Fruit fly (Drosophila melanogaster) whole organism, embryonic: ENCODE results near the gene CG46310.

Experiments
- CG10147 ChIP-seq: fragments of 200-800 bp; sonication (Bioruptor generic); optimal IDR thresholded peaks from 2 replicates; lab custom pipeline; 2019; ENCODE audit warnings: missing biosample characterization, mild to moderate bottlenecking, missing genetic modification characterization, moderate library complexity
- CG10321 ChIP-seq: fragments of 200-800 bp; sonication (Bioruptor generic); IDR thresholded peaks from 2 replicates; pipeline ENCODE4 v1.3.6; 2022; ENCODE audit warnings: missing biosample characterization, missing genetic modification characterization
- CG11247 ChIP-seq: fragments of 200-800 bp; sonication (Bioruptor generic); IDR thresholded peaks from 2 replicates; pipeline ENCODE4 v1.3.6; 2022; ENCODE audit warnings: missing biosample characterization, missing genetic modification characterization
- CG11398 ChIP-seq: fragments of 200-800 bp; sonication (Bioruptor generic); optimal IDR thresholded peaks from 2 replicates; lab custom pipeline; 2016; ENCODE audit warnings: missing biosample characterization, missing genetic modification characterization
- CG13296 ChIP-seq: fragments of 200-800 bp; sonication (Bioruptor generic); optimal IDR thresholded peaks from 3 replicates; lab custom pipeline; 2018; ENCODE audit warnings: missing biosample characterization, mild to moderate bottlenecking, missing genetic modification characterization
- CG17361 ChIP-seq: fragments of 200-800 bp; sonication (Bioruptor generic); IDR thresholded peaks from 3 replicates; pipeline ENCODE4 v1.3.6; 2022; ENCODE audit warnings: missing biosample characterization, missing genetic modification characterization
- CG2120 ChIP-seq: fragments of 200-800 bp; sonication (Bioruptor generic); optimal IDR thresholded peaks from 3 replicates; lab custom pipeline; 2016; ENCODE audit warnings: missing biosample characterization, missing genetic modification characterization
- CG30403 ChIP-seq: fragments of 200-800 bp; sonication (Bioruptor generic); optimal IDR thresholded peaks from 3 replicates; lab custom pipeline; 2016; ENCODE audit warnings: missing biosample characterization, missing genetic modification characterization
- CG3281 ChIP-seq: fragments of 200-800 bp; sonication (Bioruptor generic); optimal IDR thresholded peaks from 3 replicates; lab custom pipeline; 2017; ENCODE audit warnings: missing biosample characterization, mild to moderate bottlenecking, missing genetic modification characterization
- CG3407 ChIP-seq: fragments of 200-800 bp; sonication (Bioruptor generic); optimal IDR thresholded peaks from 2 replicates; lab custom pipeline; 2018; ENCODE audit warnings: missing biosample characterization, mild to moderate bottlenecking, missing genetic modification characterization
- CG43689 ChIP-seq: fragments of 200-800 bp; sonication (Bioruptor generic); IDR thresholded peaks from 2 replicates; pipeline ENCODE4 v1.3.6; 2022; ENCODE audit warnings: missing biosample characterization, missing genetic modification characterization
- CG6272 ChIP-seq: fragments of 200-800 bp; sonication (Bioruptor generic); IDR thresholded peaks from 2 replicates; pipeline ENCODE4 v1.3.6; 2022; ENCODE audit warnings: missing biosample characterization, missing genetic modification characterization
- CG7963 ChIP-seq: fragments of 200-800 bp; sonication (Bioruptor generic); IDR thresholded peaks from 3 replicates; pipeline ENCODE4 v1.3.6; 2022; ENCODE audit warnings: missing biosample characterization, missing genetic modification characterization; ENCODE audit not compliant: partially characterized antibody
- CG8388 ChIP-seq: fragments of 200-800 bp; sonication (Bioruptor generic); optimal IDR thresholded peaks from 2 replicates; lab custom pipeline; 2019; ENCODE audit warnings: missing biosample characterization, mild to moderate bottlenecking, missing genetic modification characterization, moderate library complexity
- CG9797 ChIP-seq: fragments of 200-800 bp; sonication (Bioruptor generic); optimal IDR thresholded peaks from 3 replicates; lab custom pipeline; 2018; ENCODE audit warnings: missing biosample characterization, mild to moderate bottlenecking, missing genetic modification characterization
- CHES-1-like ChIP-seq: fragments of 200-800 bp; sonication (Bioruptor generic); optimal IDR thresholded peaks from 2 replicates; lab custom pipeline; 2016; ENCODE audit warnings: missing biosample characterization, missing genetic modification characterization
- D ChIP-seq, 2 experiments: fragments of 200-800 bp in 1 of 2; fragments of >200 bp in 1 of 2; sonication (Bioruptor generic) in 1 of 2; optimal IDR thresholded peaks; 2 replicates in 1 of 2; 3 replicates in 1 of 2; lab custom pipeline; 2017; ENCODE audit warnings: mild to moderate bottlenecking in 1 of 2, missing biosample characterization in 1 of 2, missing genetic modification characterization in 1 of 2, missing genetic modification reagents in 1 of 2
- Dip3 ChIP-seq: fragments of 200-800 bp; sonication (Bioruptor generic); optimal IDR thresholded peaks from 3 replicates; lab custom pipeline; 2016; ENCODE audit warnings: missing biosample characterization, missing genetic modification characterization
- Eip74EF ChIP-seq, 2 experiments: fragments of 200-800 bp in 1 of 2; fragments of >200 bp in 1 of 2; sonication (Bioruptor generic) in 1 of 2; optimal IDR thresholded peaks; 2 replicates each; lab custom pipeline; 2017 to 2019; ENCODE audit warnings: missing biosample characterization in 2 of 2, missing genetic modification characterization in 2 of 2, mild to moderate bottlenecking in 1 of 2, moderate library complexity in 1 of 2
- Fer1 ChIP-seq: fragments of 200-800 bp; sonication (Bioruptor generic); optimal IDR thresholded peaks from 2 replicates; lab custom pipeline; 2017; ENCODE audit warnings: missing biosample characterization, mild to moderate bottlenecking, missing genetic modification characterization
- HHEX ChIP-seq: fragments of 200-800 bp; sonication (Bioruptor generic); optimal IDR thresholded peaks from 3 replicates; lab custom pipeline; 2017; ENCODE audit warnings: missing biosample characterization, mild to moderate bottlenecking, missing genetic modification characterization, missing genetic modification reagents
- HLH54F ChIP-seq: fragments of 200-800 bp; sonication (Bioruptor generic); optimal IDR thresholded peaks from 3 replicates; lab custom pipeline; 2016; ENCODE audit warnings: missing biosample characterization, missing genetic modification characterization
- Hr39 ChIP-seq: fragments of >200 bp; optimal IDR thresholded peaks from 2 replicates; lab custom pipeline; 2017
- Hsf ChIP-seq: fragments of 200-800 bp; sonication (Bioruptor generic); optimal IDR thresholded peaks from 3 replicates; lab custom pipeline; 2016; ENCODE audit warnings: missing biosample characterization, missing genetic modification characterization
- Kr ChIP-seq: fragments of 200-800 bp; sonication (Bioruptor generic); optimal IDR thresholded peaks from 2 replicates; lab custom pipeline; 2017; ENCODE audit warnings: missing biosample characterization, mild to moderate bottlenecking, missing genetic modification characterization
- MBD-R2 ChIP-seq: fragments of 200-800 bp; sonication (Bioruptor generic); IDR thresholded peaks from 2 replicates; pipeline ENCODE4 v1.3.6; 2022; ENCODE audit warnings: missing biosample characterization, missing genetic modification characterization
- Myb ChIP-seq: fragments of 200-800 bp; sonication (Bioruptor generic); optimal IDR thresholded peaks from 2 replicates; lab custom pipeline; 2016; ENCODE audit warnings: missing biosample characterization, missing genetic modification characterization
- Trl ChIP-seq, 3 experiments: fragments of >200 bp in 2 of 3; fragments of 200-800 bp in 1 of 3; sonication (Bioruptor generic) in 1 of 3; optimal IDR thresholded peaks; 2 replicates in 1 of 3; 3 replicates in 2 of 3; lab custom pipeline; 2016 to 2017; ENCODE audit warnings: missing biosample characterization in 1 of 3, missing genetic modification characterization in 1 of 3
- bbx ChIP-seq: fragments of 200-800 bp; sonication (Bioruptor generic); IDR thresholded peaks from 2 replicates; pipeline ENCODE4 v1.3.6; 2022; ENCODE audit warnings: missing biosample characterization, missing genetic modification characterization; ENCODE audit not compliant: partially characterized antibody
- caup ChIP-seq: fragments of 200-800 bp; sonication (Bioruptor generic); optimal IDR thresholded peaks from 3 replicates; lab custom pipeline; 2017; ENCODE audit warnings: missing biosample characterization, mild to moderate bottlenecking, missing genetic modification characterization, moderate library complexity; ENCODE audit not compliant: severe bottlenecking
- chinmo ChIP-seq: fragments of 200-800 bp; sonication (Bioruptor generic); IDR thresholded peaks from 4 replicates; pipeline ENCODE4 v1.3.6; 2022; ENCODE audit warnings: missing biosample characterization, missing genetic modification characterization; ENCODE audit not compliant: partially characterized antibody
- croc ChIP-seq: fragments of 200-800 bp; sonication (Bioruptor generic); conservative IDR thresholded peaks from 3 replicates; pipeline ENCODE4 v1.3.6; 2022; ENCODE audit warnings: missing biosample characterization, missing genetic modification characterization
- dmrt99B ChIP-seq: fragments of 200-800 bp; sonication (Bioruptor generic); optimal IDR thresholded peaks from 2 replicates; lab custom pipeline; 2018; ENCODE audit warnings: missing biosample characterization, mild to moderate bottlenecking, missing genetic modification characterization, moderate library complexity
- ewg ChIP-seq: fragments of 200-800 bp; sonication (Bioruptor generic); optimal IDR thresholded peaks from 3 replicates; lab custom pipeline; 2017; ENCODE audit warnings: mild to moderate bottlenecking, missing biosample characterization, missing genetic modification reagents, missing genetic modification characterization
- gce ChIP-seq: fragments of 200-800 bp; sonication (Bioruptor generic); IDR thresholded peaks from 3 replicates; pipeline ENCODE4 v1.3.6; 2022; ENCODE audit warnings: missing biosample characterization, missing genetic modification characterization
- mld ChIP-seq: fragments of 200-800 bp; sonication (Bioruptor generic); IDR thresholded peaks from 3 replicates; pipeline ENCODE4 v1.3.6; 2022; ENCODE audit warnings: missing biosample characterization, missing genetic modification characterization; ENCODE audit not compliant: partially characterized antibody
- pb ChIP-seq: fragments of 200-800 bp; sonication (Bioruptor generic); optimal IDR thresholded peaks from 3 replicates; lab custom pipeline; 2016; ENCODE audit warnings: missing biosample characterization, missing genetic modification characterization
- pnt ChIP-seq: fragments of 200-800 bp; sonication (Bioruptor generic); optimal IDR thresholded peaks from 3 replicates; lab custom pipeline; 2016; ENCODE audit warnings: missing biosample characterization, missing genetic modification characterization
- pros ChIP-seq: fragments of 200-800 bp; sonication (Bioruptor generic); optimal IDR thresholded peaks from 3 replicates; lab custom pipeline; 2019; ENCODE audit warnings: missing biosample characterization, mild to moderate bottlenecking, missing genetic modification characterization, moderate library complexity
- ranshi ChIP-seq: fragments of 200-800 bp; sonication (Bioruptor generic); IDR thresholded peaks from 2 replicates; pipeline ENCODE4 v1.3.6; 2022; ENCODE audit warnings: missing biosample characterization, missing genetic modification characterization
- run ChIP-seq: fragments of 200-800 bp; sonication (Bioruptor generic); optimal IDR thresholded peaks from 3 replicates; lab custom pipeline; 2018; ENCODE audit warnings: missing biosample characterization, mild to moderate bottlenecking, missing genetic modification characterization
- sd ChIP-seq: fragments of 200-800 bp; sonication (Bioruptor generic); optimal IDR thresholded peaks from 3 replicates; lab custom pipeline; 2018; ENCODE audit warnings: missing biosample characterization, mild to moderate bottlenecking, missing genetic modification characterization, moderate library complexity
- sens-2 ChIP-seq: fragments of 200-800 bp; sonication (Bioruptor generic); IDR thresholded peaks from 2 replicates; pipeline ENCODE4 v1.3.6; 2022; ENCODE audit warnings: missing biosample characterization, missing genetic modification characterization
- shn ChIP-seq: fragments of 200-800 bp; sonication (Bioruptor generic); optimal IDR thresholded peaks from 3 replicates; lab custom pipeline; 2016; ENCODE audit warnings: missing biosample characterization, missing genetic modification characterization
- sim ChIP-seq: fragments of 200-800 bp; sonication (Bioruptor generic); IDR thresholded peaks from 2 replicates; pipeline ENCODE4 v1.3.6; 2022; ENCODE audit warnings: missing biosample characterization, missing genetic modification characterization
- stwl ChIP-seq: fragments of 200-800 bp; sonication (Bioruptor generic); optimal IDR thresholded peaks from 3 replicates; lab custom pipeline; 2018; ENCODE audit warnings: missing biosample characterization, mild to moderate bottlenecking, missing genetic modification characterization, moderate library complexity
- tin ChIP-seq: fragments of 200-800 bp; sonication (Bioruptor generic); optimal IDR thresholded peaks from 3 replicates; lab custom pipeline; 2016; ENCODE audit warnings: missing biosample characterization, missing genetic modification characterization
- wdn ChIP-seq: fragments of 200-800 bp; sonication (Bioruptor generic); IDR thresholded peaks from 2 replicates; pipeline ENCODE4 v1.3.6; 2022; ENCODE audit warnings: missing biosample characterization, missing genetic modification characterization
- zf30C ChIP-seq: fragments of 200-800 bp; sonication (Bioruptor generic); optimal IDR thresholded peaks from 3 replicates; lab custom pipeline; 2018; ENCODE audit warnings: missing biosample characterization, mild to moderate bottlenecking, missing genetic modification characterization

The CG46310 gene

DNA sequence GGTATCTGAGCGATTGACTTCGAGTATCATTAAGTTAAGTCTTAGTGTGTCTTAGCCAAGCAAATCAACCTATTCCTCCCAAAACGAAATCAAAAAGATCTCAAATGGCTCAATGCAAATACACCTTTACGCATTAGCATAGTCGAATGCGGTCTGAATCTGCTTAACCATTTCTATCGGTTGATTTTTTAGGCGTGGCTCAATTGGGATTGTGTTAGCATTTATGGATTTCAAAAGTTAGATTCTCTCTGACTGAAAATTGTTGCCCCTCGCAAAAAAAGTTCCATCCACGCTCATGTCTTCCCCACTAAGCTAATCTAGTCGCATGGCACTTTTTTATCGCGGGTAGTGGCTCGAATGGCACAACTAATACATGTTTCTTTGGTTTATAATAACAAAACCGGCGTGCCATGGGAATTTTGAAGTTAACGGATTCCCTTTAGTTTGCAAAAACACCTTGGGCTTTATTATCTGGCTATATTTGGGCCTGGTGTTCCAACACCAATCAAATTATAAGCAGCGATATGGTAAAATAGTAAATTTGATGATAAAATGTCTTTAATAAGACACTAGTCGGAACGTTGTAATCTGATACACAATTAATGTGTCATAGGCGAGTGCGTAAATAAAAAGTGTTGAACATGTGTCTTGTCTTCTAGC lies 55.1 kb downstream of the CG46310 start (continued):
- no peak for TF ChIP-seq CG6272 (GFP tag; lab: Robert Waterston, UW)
- peak; percentile 43 for TF ChIP-seq Fer1 (GFP tag; lab: Kevin White, UChicago)
- TF ChIP-seq D (optimal IDR thresholded peaks at IDR 0.05; lab: Kevin White, UChicago) = no peak
- no peak for TF ChIP-seq D (GFP tag; optimal IDR thresholded peaks at IDR 0.05; lab: Kevin White, UChicago)
- no peak for TF ChIP-seq CG10321 (GFP tag; lab: Robert Waterston, UW)
- no peak for TF ChIP-seq CG3407
- peak in 1 of 2 experiments; percentile 17 for TF ChIP-seq Eip74EF (GFP tag; optimal IDR thresholded peaks at IDR 0.05; lab: Kevin White, UChicago)
- no peak for TF ChIP-seq Hsf (GFP tag; lab: Kevin White, UChicago)
- TF ChIP-seq shn (GFP tag; lab: Kevin White, UChicago) = no peak
- TF ChIP-seq pros (GFP tag; lab: Kevin White, UChicago) = no peak
- no peak for TF ChIP-seq croc (GFP tag; lab: Robert Waterston, UW)
- no peak for TF ChIP-seq CG10147
- no peak for TF ChIP-seq ewg (GFP tag; lab: Kevin White, UChicago)
- 0 out of 2 replicates have a peak, but pooled peaks have one; percentile 18 for TF ChIP-seq ranshi (GFP tag; lab: Robert Waterston, UW)
- TF ChIP-seq CG2120 = peak; percentile 81
- TF ChIP-seq CG13296 = no peak
- no peak for TF ChIP-seq bbx (GFP tag; lab: Robert Waterston, UW)
- TF ChIP-seq caup (GFP tag; lab: Kevin White, UChicago) = peak; percentile 12
- peak; percentile 34 for TF ChIP-seq sd
- no peak for TF ChIP-seq pnt (GFP tag; lab: Kevin White, UChicago)
- no peak for TF ChIP-seq gce
- TF ChIP-seq CHES-1-like (GFP tag; lab: Kevin White, UChicago) = no peak
- peak; percentile 41 for TF ChIP-seq HLH54F (GFP tag; lab: Kevin White, UChicago)
- no peak for TF ChIP-seq sens-2
- TF ChIP-seq CG11398 (GFP tag; lab: Kevin White, UChicago) = no peak
- TF ChIP-seq Kr = no peak
- peak; percentile 36 for TF ChIP-seq Myb (GFP tag; lab: Kevin White, UChicago)
- no peak for TF ChIP-seq run
- no peak for TF ChIP-seq CG17361
- TF ChIP-seq HHEX (GFP tag; lab: Kevin White, UChicago) = peak; percentile 33
- TF ChIP-seq tin (GFP tag; lab: Kevin White, UChicago) = no peak
- TF ChIP-seq CG9797 = no peak
- no peak for TF ChIP-seq dmrt99B (tag; lab: Kevin White, UChicago)
- TF ChIP-seq CG7963 (GFP tag; lab: Robert Waterston, UW) = no peak
- no peak for TF ChIP-seq mld (GFP tag; lab: Robert Waterston, UW)
- TF ChIP-seq CG3281 (GFP tag; lab: Kevin White, UChicago) = peak; percentile 57
- no peak for TF ChIP-seq pb (GFP tag; lab: Kevin White, UChicago)
- peak in 1 of 2 experiments; percentile 74 for TF ChIP-seq Trl (optimal IDR thresholded peaks at IDR 0.05; lab: Kevin White, UChicago)
- TF ChIP-seq Trl (GFP tag; optimal IDR thresholded peaks at IDR 0.05; lab: Kevin White, UChicago) = no peak
- no peak for TF ChIP-seq CG43689
- 0 out of 4 replicates have a peak, but pooled peaks have one; percentile 76 for TF ChIP-seq chinmo (GFP tag; lab: Robert Waterston, UW)
- 0 out of 2 replicates have a peak, but pooled peaks have one; percentile 8 for TF ChIP-seq wdn (GFP tag; lab: Robert Waterston, UW)
- TF ChIP-seq Hr39 (lab: Kevin White, UChicago) = no peak
- TF ChIP-seq MBD-R2 = no peak; the same call in 1 of the 2 replicates
- peak; percentile 16 for TF ChIP-seq Dip3 (GFP tag; lab: Kevin White, UChicago)
- no peak for TF ChIP-seq CG8388 (GFP tag; lab: Kevin White, UChicago)
- TF ChIP-seq CG30403 (GFP tag; lab: Kevin White, UChicago) = no peak
- TF ChIP-seq zf30C (GFP tag; lab: Kevin White, UChicago) = no peak
- TF ChIP-seq CG11247 (GFP tag; lab: Robert Waterston, UW) = no peak
- TF ChIP-seq sim = no peak
- no peak for TF ChIP-seq stwl (tag; lab: Kevin White, UChicago)
